Worm (Caenorhabditis elegans): Measurements from ENCODE around the gene lron-14.

lron-14 gene

ce11 chrIV:9525682-9526416, 40.6 kb downstream of the lron-14 start, which contains the start of gene elo-1:
TSS of gene elo-1 (plus strand) at chrIV:9526366.
- no peak for TF ChIP-seq W03F9.2 (tag; optimal IDR thresholded peaks at IDR 0.05)
- TF ChIP-seq dao-5 (tag; optimal IDR thresholded peaks at IDR 0.05) = no peak
- TF ChIP-seq him-1 (tag; optimal IDR thresholded peaks at IDR 0.05) = no peak

- TF ChIP-seq W03F9.2 (tag; optimal IDR thresholded peaks at IDR 0.05) (no peak), him-1 (tag; optimal IDR thresholded peaks at IDR 0.05) (no peak), dao-5 (tag; optimal IDR thresholded peaks at IDR 0.05) (no peak)
These were observed 41.5 kb downstream of the lron-14 start, which contains the start of gene ndua-5 for ce11 chrIV:9524849-9525460. TSS of gene ndua-5 (minus strand) at chrIV:9524899.

- TF ChIP-seq W03F9.2 (tag; optimal IDR thresholded peaks at IDR 0.05) (no peak), dao-5 (tag; optimal IDR thresholded peaks at IDR 0.05) (no peak), him-1 (tag; optimal IDR thresholded peaks at IDR 0.05) (no peak)
These were observed 43.3 kb downstream of the lron-14 start for ce11 chrIV:9523139-9523538.

- TF ChIP-seq W03F9.2 (tag; optimal IDR thresholded peaks at IDR 0.05) (no peak), dao-5 (tag; optimal IDR thresholded peaks at IDR 0.05) (no peak), him-1 (tag; optimal IDR thresholded peaks at IDR 0.05) (no peak)
These were observed 45.8 kb downstream of the lron-14 start for ce11 chrIV:9520629-9521028.

ce11 chrIV:9518608-9519007, 47.8 kb downstream of the lron-14 start, which contains the start of gene nlp-35:
TSS of gene nlp-35 (minus strand) at chrIV:9518926.
- TF ChIP-seq dao-5 (tag; optimal IDR thresholded peaks at IDR 0.05) = no peak
- no peak for TF ChIP-seq W03F9.2 (tag; optimal IDR thresholded peaks at IDR 0.05)
- no peak for TF ChIP-seq him-1 (tag; optimal IDR thresholded peaks at IDR 0.05)

- TF ChIP-seq dao-5 (tag; optimal IDR thresholded peaks at IDR 0.05) (no peak), W03F9.2 (tag; optimal IDR thresholded peaks at IDR 0.05) (no peak), him-1 (tag; optimal IDR thresholded peaks at IDR 0.05) (no peak)
These were observed 49.6 kb downstream of the lron-14 start, which contains the start of gene C33A12.19 for ce11 chrIV:9516831-9517230. TSS of gene C33A12.19 (plus strand) at chrIV:9516999.

ce11 chrIV:9514132-9514531, 52.3 kb downstream of the lron-14 start:
- TF ChIP-seq dao-5 (tag; optimal IDR thresholded peaks at IDR 0.05) (no peak), him-1 (tag; optimal IDR thresholded peaks at IDR 0.05) (no peak), W03F9.2 (tag; optimal IDR thresholded peaks at IDR 0.05) (no peak)

- TF ChIP-seq W03F9.2 (tag; optimal IDR thresholded peaks at IDR 0.05) (peak; percentile 28), him-1 (tag; optimal IDR thresholded peaks at IDR 0.05) (no peak), dao-5 (tag; optimal IDR thresholded peaks at IDR 0.05) (no peak)
These were observed 53.0 kb downstream of the lron-14 start for ce11 chrIV:9513360-9513777.

- no peak for TF ChIP-seq W03F9.2 (tag; optimal IDR thresholded peaks at IDR 0.05)
- TF ChIP-seq him-1 (tag; optimal IDR thresholded peaks at IDR 0.05) = no peak
- TF ChIP-seq dao-5 (tag; optimal IDR thresholded peaks at IDR 0.05) = no peak
These were observed 53.6 kb downstream of the lron-14 start, which contains the start of gene C33A12.3 for ce11 chrIV:9512836-9513235. TSS of gene C33A12.3 (minus strand) at chrIV:9513002.

- no peak for TF ChIP-seq W03F9.2 (tag; optimal IDR thresholded peaks at IDR 0.05)
- TF ChIP-seq him-1 (tag; optimal IDR thresholded peaks at IDR 0.05) = no peak
- no peak for TF ChIP-seq dao-5 (tag; optimal IDR thresholded peaks at IDR 0.05)
These were observed 54.8 kb downstream of the lron-14 start for ce11 chrIV:9511640-9512039.

- TF ChIP-seq W03F9.2 (tag; optimal IDR thresholded peaks at IDR 0.05) (peak; percentile 67), him-1 (tag; optimal IDR thresholded peaks at IDR 0.05) (peak; percentile 57), dao-5 (tag; optimal IDR thresholded peaks at IDR 0.05) (no peak)
These were observed 55.2 kb downstream of the lron-14 start for ce11 chrIV:9511221-9511638.

Measured in whole organism, L4/young adult.